Worm (Caenorhabditis elegans) whole organism, mixed stage, embryonic: ENCODE data around the gene F48G7.9.

Experiments used
- M03D4.4 ChIP-seq: sonication (generic microtip); optimal IDR thresholded peaks from 2 replicates; lab custom pipeline; 2017; ENCODE audit warnings: mild to moderate bottlenecking, missing genetic modification characterization, missing compliant biosample characterization
- blmp-1 ChIP-seq: fragments of 150-350 bp; optimal IDR thresholded peaks from 2 replicates; lab custom pipeline; 2014; ENCODE audit warnings: missing biosample characterization, missing genetic modification characterization
- ceh-39 ChIP-seq: fragments of 150-350 bp; optimal IDR thresholded peaks from 2 replicates; lab custom pipeline; 2014; ENCODE audit warnings: missing biosample characterization, missing genetic modification characterization
- elt-3 ChIP-seq: fragments of 150-350 bp; optimal IDR thresholded peaks from 2 replicates; lab custom pipeline; 2014; ENCODE audit warnings: missing biosample characterization, missing genetic modification characterization
- lin-13 ChIP-seq: fragments of 150-350 bp; optimal IDR thresholded peaks from 2 replicates; lab custom pipeline; 2014; ENCODE audit warnings: missing biosample characterization, missing genetic modification characterization
- nhr-237 ChIP-seq: fragments of 150-350 bp; optimal IDR thresholded peaks from 2 replicates; lab custom pipeline; 2014; ENCODE audit warnings: missing biosample characterization, missing genetic modification characterization
- nhr-76 ChIP-seq: sonication (generic microtip); optimal IDR thresholded peaks from 2 replicates; lab custom pipeline; 2017; ENCODE audit warnings: missing biosample characterization, missing genetic modification characterization
- sptf-1 ChIP-seq: sonication (generic microtip); optimal IDR thresholded peaks from 2 replicates; lab custom pipeline; 2017; ENCODE audit warnings: mild to moderate bottlenecking, missing genetic modification characterization, moderate library complexity, missing compliant biosample characterization
- unc-39 ChIP-seq: fragments of 150-350 bp; optimal IDR thresholded peaks from 2 replicates; lab custom pipeline; 2014; ENCODE audit warnings: missing biosample characterization, missing genetic modification characterization
- unc-62 ChIP-seq: fragments of 150-350 bp; optimal IDR thresholded peaks from 2 replicates; lab custom pipeline; 2014; ENCODE audit warnings: missing biosample characterization, missing genetic modification reagents, missing genetic modification characterization
- ztf-11 ChIP-seq: fragments of 150-350 bp; optimal IDR thresholded peaks from 2 replicates; lab custom pipeline; 2014; ENCODE audit warnings: missing biosample characterization, missing genetic modification characterization

ce11 chrV:646129-646528, 17.7 kb upstream of the F48G7.9 start, which contains the start of gene F48G7.12:
- TF ChIP-seq sptf-1 (tag; lab: Kevin White, UChicago) (no peak), elt-3 (tag; lab: Kevin White, UChicago) (no peak), blmp-1 (no peak), ztf-11 (tag; lab: Kevin White, UChicago) (no peak), nhr-76 (tag; lab: Kevin White, UChicago) (no peak), lin-13 (no peak), M03D4.4 (tag; lab: Kevin White, UChicago) (no peak), ceh-39 (tag; lab: Kevin White, UChicago) (no peak), nhr-237 (tag; lab: Kevin White, UChicago) (no peak), unc-62 (GFP tag; lab: Kevin White, UChicago) (no peak), unc-39 (tag; lab: Kevin White, UChicago) (no peak)
